Worm (Caenorhabditis elegans) whole organism, L2 larva: ENCODE data around the gene ceh-86.

Experiments used
- Y55F3AM.14 ChIP-seq: fragments of 200-800 bp; sonication (Bioruptor generic); optimal IDR thresholded peaks from 2 replicates; lab custom pipeline; 2018; ENCODE audit warnings: mild to moderate bottlenecking, missing genetic modification characterization, missing compliant biosample characterization
- ZK546.5 ChIP-seq: sonication (generic microtip); optimal IDR thresholded peaks from 2 replicates; lab custom pipeline; 2017; ENCODE audit warnings: missing biosample characterization, missing genetic modification characterization
- aly-2 ChIP-seq: fragments of 150-350 bp; optimal IDR thresholded peaks from 2 replicates; lab custom pipeline; 2014; ENCODE audit warnings: missing biosample characterization, missing genetic modification characterization
- blmp-1 ChIP-seq: sonication (generic microtip); optimal IDR thresholded peaks from 2 replicates; lab custom pipeline; 2017; ENCODE audit warnings: missing genetic modification characterization, mild to moderate bottlenecking, missing compliant biosample characterization, antibody characterized with exemption, moderate library complexity; ENCODE audit not compliant: insufficient read depth
- mdl-1 ChIP-seq, 2 experiments: fragments of 150-350 bp in 1 of 2; sonication (generic microtip) in 1 of 2; optimal IDR thresholded peaks; 2 replicates each; lab custom pipeline; 2017; ENCODE audit warnings: missing biosample characterization in 2 of 2, missing genetic modification characterization in 2 of 2
- nhr-6 ChIP-seq: fragments of 150-350 bp; optimal IDR thresholded peaks from 2 replicates; lab custom pipeline; 2014; ENCODE audit warnings: missing biosample characterization, missing genetic modification characterization
- skn-1 ChIP-seq: sonication (generic microtip); optimal IDR thresholded peaks from 2 replicates; lab custom pipeline; 2017; ENCODE audit warnings: missing biosample characterization, missing genetic modification characterization
- unc-55 ChIP-seq: fragments of 150-350 bp; sonication (generic microtip); optimal IDR thresholded peaks from 3 replicates; lab custom pipeline; 2014; ENCODE audit warnings: missing biosample characterization, missing genetic modification reagents, missing genetic modification characterization
- unc-62 ChIP-seq: fragments of 150-350 bp; optimal IDR thresholded peaks from 2 replicates; lab custom pipeline; 2014; ENCODE audit warnings: missing biosample characterization, missing genetic modification reagents, missing genetic modification characterization
- ztf-1 ChIP-seq: fragments of 200-800 bp; sonication (Bioruptor generic); conservative IDR thresholded peaks from 2 replicates; pipeline ENCODE4 v1.3.6; 2022; ENCODE audit warnings: missing genetic modification characterization, missing compliant biosample characterization

The ceh-86 gene

DNA sequence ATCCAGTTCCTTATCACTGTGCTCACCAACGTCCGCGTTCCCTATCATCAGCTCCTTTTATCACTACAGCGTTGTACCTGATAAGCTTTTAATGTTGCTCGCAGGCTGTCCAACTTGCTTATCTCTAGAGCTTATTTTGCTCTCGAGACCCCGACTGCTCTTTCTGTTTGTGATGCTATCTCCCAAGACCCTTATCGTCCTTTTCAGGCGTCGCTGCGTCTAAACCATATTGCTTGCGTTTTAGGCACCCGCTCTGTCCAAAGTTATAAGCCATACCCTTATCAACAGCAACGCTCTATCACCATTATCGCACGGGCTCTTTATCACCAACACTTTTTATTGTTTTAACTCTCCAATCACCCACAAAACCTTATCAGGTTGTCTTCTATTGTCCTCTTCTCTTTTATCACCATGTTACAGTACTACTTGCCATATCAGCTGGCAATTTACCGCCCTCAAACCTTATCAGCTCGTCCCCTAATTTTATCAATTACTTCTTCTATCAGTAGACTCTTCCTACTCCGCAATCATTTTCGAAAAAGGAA is 53.3 kb downstream of the ceh-86 start (continued):
- TF ChIP-seq blmp-1 (no peak), aly-2 (tag; lab: Kevin White, UChicago) (no peak), ztf-1 (GFP tag; lab: Robert Waterston, UW) (no peak), mdl-1 (tag; optimal IDR thresholded peaks at IDR 0.05; lab: Kevin White, UChicago) (peak in 1 of 2 experiments; percentile 20), unc-62 (no peak), nhr-6 (tag; lab: Kevin White, UChicago) (no peak), skn-1 (tag; lab: Kevin White, UChicago) (peak; percentile 18)

- no peak for TF ChIP-seq unc-55 (GFP tag; lab: Kevin White, UChicago)
- TF ChIP-seq ZK546.5, result no peak
- TF ChIP-seq Y55F3AM.14 (GFP tag; lab: Kevin White, UChicago), result no peak
- TF ChIP-seq, all 48 proteins: peak for 0
These were observed 54.1 kb downstream of the ceh-86 start, which contains the start of gene F16G10.6 for ce11 chrII:2377751-2378150. TSS of gene F16G10.6 (minus strand) at chrII:2377851.
